Worm (Caenorhabditis elegans): Measurements from ENCODE around the gene sre-2.

Gene sre-2

DNA sequence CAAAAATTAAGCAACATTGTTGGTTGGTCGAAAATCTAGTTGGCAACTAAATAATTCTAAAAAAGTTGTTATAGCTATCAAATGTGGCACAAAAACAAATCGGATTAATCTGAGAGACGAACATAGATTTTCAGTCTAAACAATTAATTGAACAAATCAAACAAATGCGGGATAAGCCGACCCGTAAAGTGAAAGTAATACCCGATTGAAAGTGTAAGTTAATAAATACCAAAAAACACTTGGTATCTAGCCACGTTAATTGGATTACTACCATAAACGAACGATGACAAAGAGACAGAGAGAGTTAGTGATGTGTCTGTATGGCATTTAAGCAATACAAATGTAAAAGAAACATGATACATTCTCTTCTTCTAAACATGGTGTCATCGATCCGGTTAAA, 8.0 kb downstream of the sre-2 start:
- no peak for TF ChIP-seq ceh-90 (tag; optimal IDR thresholded peaks at IDR 0.05)
- peak; percentile 58 for TF ChIP-seq blmp-1 (tag; optimal IDR thresholded peaks at IDR 0.05)

DNA sequence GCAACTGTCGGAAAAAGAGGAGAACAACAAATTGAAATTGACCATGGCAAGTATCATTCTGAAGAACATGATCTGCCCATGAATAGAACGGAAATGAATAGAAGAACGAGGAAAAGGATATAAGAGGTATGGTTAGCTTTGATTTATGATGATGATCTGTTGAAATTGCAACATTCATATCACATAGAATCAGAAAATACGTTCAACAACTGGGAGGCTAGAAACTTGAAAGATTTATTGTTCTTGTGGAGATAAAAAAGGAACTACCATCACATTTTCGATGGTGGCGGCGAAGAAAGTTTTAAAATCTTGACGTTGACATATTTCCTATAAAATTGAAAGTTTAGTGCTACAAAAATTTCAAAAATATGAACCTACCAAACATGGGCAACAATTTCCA, 8.7 kb downstream of the sre-2 start:
- TF ChIP-seq efl-1 (optimal IDR thresholded peaks at IDR 0.05) (no peak), efl-1 (GFP tag; optimal IDR thresholded peaks at IDR 0.05 in 1 of 2) (no peak), pag-3 (tag; optimal IDR thresholded peaks at IDR 0.05; ENCODE audit: borderline replicate concordance, insufficient read depth) (no peak), swsn-7 (tag; optimal IDR thresholded peaks at IDR 0.05) (no peak), fkh-4 (tag; optimal IDR thresholded peaks at IDR 0.05; ENCODE audit: borderline replicate concordance) (no peak), aly-2 (tag; optimal IDR thresholded peaks at IDR 0.05) (no peak), ama-1 (optimal IDR thresholded peaks at IDR 0.05) (no peak), sptf-1 (tag; optimal IDR thresholded peaks at IDR 0.05) (no peak), mdl-1 (tag; optimal IDR thresholded peaks at IDR 0.05) (no peak), nhr-76 (tag; optimal IDR thresholded peaks at IDR 0.05) (no peak), blmp-1 (tag; optimal IDR thresholded peaks at IDR 0.05) (no peak), elt-3 (tag; optimal IDR thresholded peaks at IDR 0.05) (no peak), alr-1 (tag; optimal IDR thresholded peaks at IDR 0.05; ENCODE audit: borderline replicate concordance) (no peak), sup-37 (GFP tag; optimal IDR thresholded peaks at IDR 0.05) (no peak), fos-1 (tag; optimal IDR thresholded peaks at IDR 0.05) (no peak)

DNA sequence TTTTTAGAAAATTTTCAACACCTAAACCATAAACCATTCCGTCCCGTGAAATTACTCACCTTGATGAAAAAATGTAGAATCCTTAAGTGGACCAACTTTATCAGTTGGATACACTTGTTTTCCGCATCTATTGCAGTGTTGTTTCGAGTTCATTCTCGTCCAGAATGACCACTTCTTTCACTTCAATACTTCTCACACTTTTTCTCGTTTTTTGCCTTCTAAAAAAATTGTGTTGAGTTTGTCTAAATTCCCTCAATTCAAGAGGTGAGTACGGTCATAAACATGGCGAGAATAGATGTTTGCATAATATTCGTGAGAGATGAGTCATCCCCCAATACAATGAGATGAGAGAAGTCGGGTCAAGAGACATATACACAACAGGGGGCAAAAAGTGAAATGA, 9.4 kb downstream of the sre-2 start, which contains the start of gene ltd-1:
ltd-1 (minus strand) TSS at position 218 of the 400 bp plus-strand sequence.
- no peak for TF ChIP-seq fkh-10 (GFP tag; optimal IDR thresholded peaks at IDR 0.05)
- TF ChIP-seq efl-1 (optimal IDR thresholded peaks at IDR 0.05): no peak
- TF ChIP-seq efl-1 (GFP tag; optimal IDR thresholded peaks at IDR 0.05 in 1 of 2): peak in 1 of 2 experiments; percentile 60
- no peak for TF ChIP-seq C34B4.2 (tag; optimal IDR thresholded peaks at IDR 0.05)
- TF ChIP-seq blmp-1 (tag; optimal IDR thresholded peaks at IDR 0.05): peak; percentile 21

DNA sequence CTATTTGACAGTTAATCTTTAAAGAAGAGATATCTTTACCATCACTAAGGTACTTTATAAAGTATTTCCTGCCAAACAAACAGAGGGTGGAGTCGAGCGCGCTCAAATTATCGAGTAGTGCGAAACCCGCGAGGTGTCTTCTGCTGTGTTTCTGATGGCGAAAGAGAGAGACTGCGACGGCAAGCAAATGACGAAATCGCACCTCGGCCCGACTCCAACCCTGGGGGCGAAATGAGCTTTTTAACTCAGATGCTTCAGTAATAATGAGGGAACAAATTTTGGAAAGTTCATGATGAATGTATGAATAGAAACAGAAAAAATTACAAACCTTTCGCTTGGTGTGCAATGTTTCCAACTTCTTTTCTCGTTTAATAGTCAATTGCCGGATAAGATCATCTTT, 10.4 kb downstream of the sre-2 start:
- peak; percentile 69 to 83 (median 74) for TF ChIP-seq ceh-82 (tag; optimal IDR thresholded peaks at IDR 0.05)
- no peak for TF ChIP-seq unc-86 (tag; optimal IDR thresholded peaks at IDR 0.05)
- TF ChIP-seq nhr-47 (tag; optimal IDR thresholded peaks at IDR 0.05): peak; percentile 84
- TF ChIP-seq C34B4.2 (tag; optimal IDR thresholded peaks at IDR 0.05): no peak
- TF ChIP-seq pax-3 (tag; optimal IDR thresholded peaks at IDR 0.05): peak; percentile 39
- no peak for TF ChIP-seq lir-3 (tag; optimal IDR thresholded peaks at IDR 0.05; ENCODE audit: poor library complexity)
- peak; percentile 63 for TF ChIP-seq nhr-77 (tag; optimal IDR thresholded peaks at IDR 0.05)
- TF ChIP-seq unc-30 (tag; optimal IDR thresholded peaks at IDR 0.05): no peak
- TF ChIP-seq zip-4 (GFP tag; optimal IDR thresholded peaks at IDR 0.05): peak; percentile 57
- peak; percentile 43 for TF ChIP-seq aly-2 (tag; optimal IDR thresholded peaks at IDR 0.05)
- TF ChIP-seq mab-9 (GFP tag; IDR thresholded peaks at IDR 0.05): peak; percentile 38; the same call in 1 of the 2 replicates
- peak; percentile 42 for TF ChIP-seq fkh-8 (tag; optimal IDR thresholded peaks at IDR 0.05)
- TF ChIP-seq pag-3 (tag; optimal IDR thresholded peaks at IDR 0.05; ENCODE audit: borderline replicate concordance, insufficient read depth): no peak
- peak; percentile 92 for TF ChIP-seq nhr-85 (tag)
- TF ChIP-seq isw-1 (GFP tag; IDR thresholded peaks at IDR 0.05): peak; percentile 11; the same call in 1 of the 2 replicates
- TF ChIP-seq Y116A8C.19 (tag; optimal IDR thresholded peaks at IDR 0.05; ENCODE audit: borderline replicate concordance): no peak
- peak in 4 of 6 experiments; percentile 4 to 41 (median 32) for TF ChIP-seq elt-3 (tag; optimal IDR thresholded peaks at IDR 0.05)
- TF ChIP-seq ama-1 (optimal IDR thresholded peaks at IDR 0.05): peak; percentile 73
- no peak for TF ChIP-seq sox-4 (tag; optimal IDR thresholded peaks at IDR 0.05)
- no peak for TF ChIP-seq jun-1 (tag; optimal IDR thresholded peaks at IDR 0.05)
- peak in 1 of 2 experiments; percentile 6 for TF ChIP-seq egl-27 (tag; optimal IDR thresholded peaks at IDR 0.05)
- no peak for TF ChIP-seq nhr-12 (tag; optimal IDR thresholded peaks at IDR 0.05)
- TF ChIP-seq egl-13 (tag; optimal IDR thresholded peaks at IDR 0.05): no peak
- TF ChIP-seq fos-1 (tag; optimal IDR thresholded peaks at IDR 0.05): peak; percentile 41
- TF ChIP-seq nhr-71 (tag; optimal IDR thresholded peaks at IDR 0.05): peak; percentile 87
- TF ChIP-seq zag-1 (tag; optimal IDR thresholded peaks at IDR 0.05): no peak
- no peak for TF ChIP-seq blmp-1 (tag; optimal IDR thresholded peaks at IDR 0.05)
- no peak for TF ChIP-seq sup-37 (GFP tag; optimal IDR thresholded peaks at IDR 0.05)
- TF ChIP-seq nhr-11 (tag; optimal IDR thresholded peaks at IDR 0.05): no peak
- TF ChIP-seq lin-15B (tag; optimal IDR thresholded peaks at IDR 0.05): no peak
- peak; percentile 98 for TF ChIP-seq snpc-4 (tag; optimal IDR thresholded peaks at IDR 0.05)
- peak; percentile 12 for TF ChIP-seq ceh-8 (GFP tag; optimal IDR thresholded peaks at IDR 0.05)
- peak; percentile 83 for TF ChIP-seq snu-23 (GFP tag; optimal IDR thresholded peaks at IDR 0.05)
- peak; percentile 59 to 67 for TF ChIP-seq lsy-2 (tag; optimal IDR thresholded peaks at IDR 0.05)
- no peak for TF ChIP-seq irx-1 (tag; optimal IDR thresholded peaks at IDR 0.05)
- TF ChIP-seq nhr-76 (tag; optimal IDR thresholded peaks at IDR 0.05): no peak
- no peak for TF ChIP-seq nhr-84 (tag; optimal IDR thresholded peaks at IDR 0.05)
